Fruit fly (Drosophila melanogaster) whole organism, embryonic: ENCODE measurements around the gene Jhbp16.
A peak's percentile ranks its signal among the peaks of the same experiment; 100 is the strongest.

Experiments
- Asciz ChIP-seq: fragments of 200-800 bp; sonication (Bioruptor generic); optimal IDR thresholded peaks from 2 replicates; lab custom pipeline; 2017; ENCODE audit warnings: missing biosample characterization, mild to moderate bottlenecking, missing genetic modification characterization, missing genetic modification reagents
- Atf6 ChIP-seq: fragments of 200-800 bp; sonication (Bioruptor generic); IDR thresholded peaks from 2 replicates; pipeline ENCODE4 v1.3.6; 2022; ENCODE audit warnings: missing biosample characterization, missing genetic modification characterization
- CG10209 ChIP-seq: fragments of 200-800 bp; sonication (Bioruptor generic); optimal IDR thresholded peaks from 3 replicates; lab custom pipeline; 2017; ENCODE audit warnings: missing biosample characterization, mild to moderate bottlenecking, missing genetic modification characterization, missing genetic modification reagents
- CG11247 ChIP-seq: fragments of 200-800 bp; sonication (Bioruptor generic); IDR thresholded peaks from 2 replicates; pipeline ENCODE4 v1.3.6; 2022; ENCODE audit warnings: missing biosample characterization, missing genetic modification characterization
- CG12769 ChIP-seq: fragments of 200-800 bp; sonication (Bioruptor generic); optimal IDR thresholded peaks from 2 replicates; lab custom pipeline; 2019; ENCODE audit warnings: missing biosample characterization, mild to moderate bottlenecking, missing genetic modification characterization, moderate library complexity
- CG14965 ChIP-seq: fragments of 200-800 bp; sonication (Bioruptor generic); optimal IDR thresholded peaks from 2 replicates; lab custom pipeline; 2016; ENCODE audit warnings: missing biosample characterization, missing genetic modification characterization, borderline replicate concordance
- CG15601 ChIP-seq: fragments of 200-800 bp; sonication (Bioruptor generic); optimal IDR thresholded peaks from 3 replicates; lab custom pipeline; 2019; ENCODE audit warnings: missing biosample characterization, mild to moderate bottlenecking, missing genetic modification characterization, moderate library complexity
- CG16779 ChIP-seq: fragments of 200-800 bp; sonication (Bioruptor generic); IDR thresholded peaks from 2 replicates; pipeline ENCODE4 v1.3.6; 2022; ENCODE audit warnings: missing biosample characterization, missing genetic modification characterization
- CG16813 ChIP-seq: fragments of 200-800 bp; sonication (Bioruptor generic); IDR thresholded peaks from 3 replicates; pipeline ENCODE4 v1.3.6; 2022; ENCODE audit warnings: missing biosample characterization, missing genetic modification characterization; ENCODE audit not compliant: partially characterized antibody
- CG17802 ChIP-seq: fragments of 200-800 bp; sonication (Bioruptor generic); optimal IDR thresholded peaks from 2 replicates; lab custom pipeline; 2018; ENCODE audit warnings: missing biosample characterization, mild to moderate bottlenecking, missing genetic modification characterization, moderate library complexity
- CG17912 ChIP-seq: fragments of 200-800 bp; sonication (Bioruptor generic); optimal IDR thresholded peaks from 2 replicates; lab custom pipeline; 2018; ENCODE audit warnings: missing biosample characterization, mild to moderate bottlenecking, missing genetic modification characterization
- CG31365 ChIP-seq: fragments of 200-800 bp; sonication (Bioruptor generic); optimal IDR thresholded peaks from 2 replicates; lab custom pipeline; 2018; ENCODE audit warnings: missing biosample characterization, mild to moderate bottlenecking, missing genetic modification characterization
- CG4404 ChIP-seq: fragments of 200-800 bp; sonication (Bioruptor generic); IDR thresholded peaks from 2 replicates; pipeline ENCODE4 v1.3.6; 2022; ENCODE audit warnings: missing biosample characterization, missing genetic modification characterization
- CG6683 ChIP-seq: fragments of 200-800 bp; sonication (Bioruptor generic); optimal IDR thresholded peaks from 2 replicates; lab custom pipeline; 2017; ENCODE audit warnings: missing biosample characterization, mild to moderate bottlenecking, missing genetic modification characterization, missing genetic modification reagents
- CG7745 ChIP-seq: fragments of 200-800 bp; sonication (Bioruptor generic); optimal IDR thresholded peaks from 2 replicates; lab custom pipeline; 2018; ENCODE audit warnings: missing biosample characterization, mild to moderate bottlenecking, missing genetic modification characterization, moderate library complexity
- CG8290 ChIP-seq, 3 experiments: fragments of 200-800 bp; sonication (Bioruptor generic); optimal IDR thresholded peaks; 2 replicates each; lab custom pipeline; 2016 to 2019; ENCODE audit warnings: missing biosample characterization in 3 of 3, missing genetic modification characterization in 3 of 3, mild to moderate bottlenecking in 2 of 3, moderate library complexity in 1 of 3
- CG8944 ChIP-seq: fragments of 200-800 bp; sonication (Bioruptor generic); optimal IDR thresholded peaks from 3 replicates; lab custom pipeline; 2016; ENCODE audit warnings: missing biosample characterization, missing genetic modification characterization
- CG9727 ChIP-seq: fragments of 200-800 bp; sonication (Bioruptor generic); optimal IDR thresholded peaks from 3 replicates; lab custom pipeline; 2017; ENCODE audit warnings: missing biosample characterization, mild to moderate bottlenecking, missing genetic modification characterization
- CG9817 ChIP-seq: fragments of 200-800 bp; sonication (Bioruptor generic); optimal IDR thresholded peaks from 2 replicates; lab custom pipeline; 2018; ENCODE audit warnings: missing biosample characterization, mild to moderate bottlenecking, missing genetic modification characterization, moderate library complexity
- Deaf1 ChIP-seq: fragments of 200-800 bp; optimal IDR thresholded peaks from 3 replicates; lab custom pipeline; 2019; ENCODE audit warnings: missing biosample characterization, mild to moderate bottlenecking, missing genetic modification characterization, moderate library complexity
- GATAe ChIP-seq: fragments of 200-800 bp; sonication (Bioruptor generic); conservative IDR thresholded peaks from 2 replicates; pipeline ENCODE4 v1.3.6; 2022; ENCODE audit warnings: missing biosample characterization, missing genetic modification characterization
- Gug ChIP-seq: fragments of 200-800 bp; sonication (Bioruptor generic); IDR thresholded peaks from 4 replicates; pipeline ENCODE4 v1.3.6; 2022; ENCODE audit warnings: missing biosample characterization, missing genetic modification characterization
- HHEX ChIP-seq: fragments of 200-800 bp; sonication (Bioruptor generic); optimal IDR thresholded peaks from 3 replicates; lab custom pipeline; 2017; ENCODE audit warnings: missing biosample characterization, mild to moderate bottlenecking, missing genetic modification characterization, missing genetic modification reagents
- HLH54F ChIP-seq: fragments of 200-800 bp; sonication (Bioruptor generic); optimal IDR thresholded peaks from 3 replicates; lab custom pipeline; 2016; ENCODE audit warnings: missing biosample characterization, missing genetic modification characterization
- HLHmδ ChIP-seq: fragments of 200-800 bp; sonication (Bioruptor generic); optimal IDR thresholded peaks from 2 replicates; lab custom pipeline; 2018; ENCODE audit warnings: missing biosample characterization, mild to moderate bottlenecking, missing genetic modification characterization, moderate library complexity
- Jarid2 ChIP-seq: fragments of 200-800 bp; sonication (Bioruptor generic); optimal IDR thresholded peaks from 3 replicates; lab custom pipeline; 2017; ENCODE audit warnings: mild to moderate bottlenecking, missing biosample characterization, missing genetic modification reagents, missing genetic modification characterization
- MBD-R2 ChIP-seq: fragments of 200-800 bp; sonication (Bioruptor generic); IDR thresholded peaks from 2 replicates; pipeline ENCODE4 v1.3.6; 2022; ENCODE audit warnings: missing biosample characterization, missing genetic modification characterization
- Mrtf ChIP-seq: fragments of 200-800 bp; sonication (Bioruptor generic); IDR thresholded peaks from 3 replicates; pipeline ENCODE4 v1.3.6; 2022; ENCODE audit warnings: missing biosample characterization, missing genetic modification characterization
- Nf-YC ChIP-seq: fragments of 200-800 bp; optimal IDR thresholded peaks from 3 replicates; lab custom pipeline; 2019; ENCODE audit warnings: missing biosample characterization, mild to moderate bottlenecking, missing genetic modification characterization, moderate library complexity
- al ChIP-seq: fragments of 200-800 bp; sonication (Bioruptor generic); IDR thresholded peaks from 2 replicates; pipeline ENCODE4 v1.3.6; 2022; ENCODE audit warnings: missing biosample characterization, missing genetic modification characterization
- amos ChIP-seq: fragments of 200-800 bp; sonication (Bioruptor generic); IDR thresholded peaks from 2 replicates; pipeline ENCODE4 v1.3.6; 2022; ENCODE audit warnings: missing biosample characterization, missing genetic modification characterization; ENCODE audit not compliant: partially characterized antibody
- ash1 ChIP-seq: fragments of 200-800 bp; sonication (Bioruptor generic); optimal IDR thresholded peaks from 2 replicates; lab custom pipeline; 2018; ENCODE audit warnings: missing biosample characterization, mild to moderate bottlenecking, missing genetic modification characterization
- cad ChIP-seq: fragments of >200 bp; optimal IDR thresholded peaks from 2 replicates; lab custom pipeline; 2017; ENCODE audit warnings: missing biosample characterization, missing genetic modification characterization
- croc ChIP-seq: fragments of 200-800 bp; sonication (Bioruptor generic); conservative IDR thresholded peaks from 3 replicates; pipeline ENCODE4 v1.3.6; 2022; ENCODE audit warnings: missing biosample characterization, missing genetic modification characterization
- da ChIP-seq: fragments of 200-800 bp; sonication (Bioruptor generic); optimal IDR thresholded peaks from 2 replicates; lab custom pipeline; 2016; ENCODE audit warnings: missing biosample characterization, missing genetic modification characterization
- esg ChIP-seq: fragments of 200-800 bp; sonication (Bioruptor generic); conservative IDR thresholded peaks from 2 replicates; pipeline ENCODE4 v1.3.6; 2022; ENCODE audit warnings: missing biosample characterization, missing genetic modification characterization
- fd102C ChIP-seq: fragments of 200-800 bp; sonication (Bioruptor generic); optimal IDR thresholded peaks from 2 replicates; lab custom pipeline; 2018; ENCODE audit warnings: missing biosample characterization, mild to moderate bottlenecking, missing genetic modification characterization, moderate library complexity
- fru ChIP-seq: fragments of >200 bp; optimal IDR thresholded peaks from 2 replicates; lab custom pipeline; 2017
- kay ChIP-seq: fragments of 200-800 bp; sonication (Bioruptor generic); optimal IDR thresholded peaks from 2 replicates; lab custom pipeline; 2016; ENCODE audit warnings: missing biosample characterization, missing genetic modification characterization
- lola ChIP-seq, 3 experiments: fragments of >200 bp in 2 of 3; fragments of 200-800 bp in 1 of 3; sonication (Bioruptor generic) in 1 of 3; optimal IDR thresholded peaks; 2 replicates each; lab custom pipeline; 2017 to 2019; ENCODE audit warnings: missing biosample characterization in 3 of 3, missing genetic modification characterization in 3 of 3, mild to moderate bottlenecking in 1 of 3, moderate library complexity in 1 of 3
- odd ChIP-seq: fragments of 200-800 bp; sonication (Bioruptor generic); optimal IDR thresholded peaks from 2 replicates; lab custom pipeline; 2017; ENCODE audit warnings: missing biosample characterization, mild to moderate bottlenecking, missing genetic modification characterization
- org-1 ChIP-seq: fragments of 200-800 bp; sonication (Bioruptor generic); optimal IDR thresholded peaks from 2 replicates; lab custom pipeline; 2017; ENCODE audit warnings: missing biosample characterization, missing genetic modification characterization
- p53 ChIP-seq: fragments of 200-800 bp; sonication (Bioruptor generic); optimal IDR thresholded peaks from 2 replicates; lab custom pipeline; 2016; ENCODE audit warnings: missing biosample characterization, missing genetic modification characterization
- sc ChIP-seq, 3 experiments: fragments of >200 bp in 2 of 3; fragments of 200-800 bp in 1 of 3; sonication (Bioruptor generic) in 1 of 3; optimal IDR thresholded peaks; 2 replicates in 2 of 3; 3 replicates in 1 of 3; lab custom pipeline; 2017; ENCODE audit warnings: mild to moderate bottlenecking in 1 of 3, missing biosample characterization in 1 of 3, missing genetic modification characterization in 1 of 3, missing genetic modification reagents in 1 of 3
- sd ChIP-seq: fragments of 200-800 bp; sonication (Bioruptor generic); optimal IDR thresholded peaks from 3 replicates; lab custom pipeline; 2018; ENCODE audit warnings: missing biosample characterization, mild to moderate bottlenecking, missing genetic modification characterization, moderate library complexity
- tin ChIP-seq: fragments of 200-800 bp; sonication (Bioruptor generic); optimal IDR thresholded peaks from 3 replicates; lab custom pipeline; 2016; ENCODE audit warnings: missing biosample characterization, missing genetic modification characterization
- tll ChIP-seq, 2 experiments: fragments of 200-800 bp in 1 of 2; fragments of >200 bp in 1 of 2; sonication (Bioruptor generic) in 1 of 2; optimal IDR thresholded peaks; 2 replicates each; lab custom pipeline; 2017 to 2019; ENCODE audit warnings: missing biosample characterization in 2 of 2, missing genetic modification characterization in 2 of 2, mild to moderate bottlenecking in 1 of 2, moderate library complexity in 1 of 2
- vnd ChIP-seq: fragments of 200-800 bp; sonication (Bioruptor generic); IDR thresholded peaks from 3 replicates; pipeline ENCODE4 v1.3.6; 2022; ENCODE audit warnings: missing biosample characterization, missing genetic modification characterization; ENCODE audit not compliant: partially characterized antibody

Gene Jhbp16

dm6 chr3R:21616061-21616851 lies 47.9 kb upstream of the Jhbp16 start (continued):
- TF ChIP-seq CG31365 (tag; lab: Kevin White, UChicago): peak; percentile 79
- peak; percentile 81 for TF ChIP-seq sd (tag; lab: Kevin White, UChicago)
- TF ChIP-seq Asciz (GFP tag; lab: Kevin White, UChicago): no peak
- TF ChIP-seq Gug (GFP tag; lab: Robert Waterston, UW): no peak
- no peak for TF ChIP-seq CG15601
- TF ChIP-seq tin (GFP tag; lab: Kevin White, UChicago): no peak
- no peak for TF ChIP-seq CG8290 (GFP tag; optimal IDR thresholded peaks at IDR 0.05; lab: Kevin White, UChicago)
- TF ChIP-seq CG8290 (tag; optimal IDR thresholded peaks at IDR 0.05; lab: Kevin White, UChicago): peak in 1 of 2 experiments; percentile 7
- peak; percentile 60 for TF ChIP-seq CG17802
- peak; percentile 13 for TF ChIP-seq Jarid2 (GFP tag; lab: Kevin White, UChicago)
- no peak for TF ChIP-seq al (GFP tag; lab: Robert Waterston, UW)
- no peak for TF ChIP-seq CG9817
- TF ChIP-seq CG8944 (GFP tag; lab: Kevin White, UChicago): no peak
- TF ChIP-seq Mrtf (GFP tag; lab: Robert Waterston, UW): no peak
- TF ChIP-seq croc (GFP tag; lab: Robert Waterston, UW): no peak
- TF ChIP-seq Nf-YC (tag; lab: Kevin White, UChicago): peak; percentile 62
- TF ChIP-seq Deaf1 (tag; lab: Kevin White, UChicago): peak; percentile 89
- TF ChIP-seq CG14965 (GFP tag; lab: Kevin White, UChicago): no peak
- TF ChIP-seq CG10209: no peak
- no peak for TF ChIP-seq sc (optimal IDR thresholded peaks at IDR 0.05; lab: Kevin White, UChicago)
- no peak for TF ChIP-seq sc (GFP tag; optimal IDR thresholded peaks at IDR 0.05; lab: Kevin White, UChicago)
- TF ChIP-seq fd102C (GFP tag; lab: Kevin White, UChicago): no peak
- peak in 1 of 2 experiments; percentile 84 for TF ChIP-seq tll (GFP tag; optimal IDR thresholded peaks at IDR 0.05; lab: Kevin White, UChicago)
- no peak for TF ChIP-seq MBD-R2 (GFP tag; lab: Robert Waterston, UW)
- TF ChIP-seq HHEX (GFP tag; lab: Kevin White, UChicago): no peak
- no peak for TF ChIP-seq fru (lab: Kevin White, UChicago)
- no peak for TF ChIP-seq CG4404
- TF ChIP-seq Atf6 (GFP tag; lab: Robert Waterston, UW): no peak
- TF ChIP-seq amos: no peak
- peak; percentile 22 for TF ChIP-seq HLHmδ (GFP tag; lab: Kevin White, UChicago)
- TF ChIP-seq CG16813 (GFP tag; lab: Robert Waterston, UW): no peak
- no peak for TF ChIP-seq cad (GFP tag; lab: Kevin White, UChicago)
- TF ChIP-seq odd: no peak
- TF ChIP-seq CG16779: no peak
- TF ChIP-seq CG11247 (GFP tag; lab: Robert Waterston, UW): no peak
- no peak for TF ChIP-seq CG9727 (GFP tag; lab: Kevin White, UChicago)
- no peak for TF ChIP-seq CG7745 (tag; lab: Kevin White, UChicago)
- TF ChIP-seq ash1 (GFP tag; lab: Kevin White, UChicago): peak; percentile 3
- no peak for TF ChIP-seq CG17912 (GFP tag; lab: Kevin White, UChicago)
- TF ChIP-seq GATAe (GFP tag; lab: Robert Waterston, UW): no peak
- TF ChIP-seq vnd: no peak
- TF ChIP-seq org-1 (GFP tag; lab: Kevin White, UChicago): no peak
- no peak for TF ChIP-seq kay
- TF ChIP-seq p53 (GFP tag; lab: Kevin White, UChicago): no peak
- no peak for TF ChIP-seq HLH54F (GFP tag; lab: Kevin White, UChicago)
- TF ChIP-seq da (GFP tag; lab: Kevin White, UChicago): peak; percentile 3
- TF ChIP-seq esg: no peak
- peak; percentile 52 for TF ChIP-seq CG12769 (tag; lab: Kevin White, UChicago)
- no peak for TF ChIP-seq CG6683 (GFP tag; lab: Kevin White, UChicago)
- TF ChIP-seq lola (GFP tag; optimal IDR thresholded peaks at IDR 0.05; lab: Kevin White, UChicago): no peak
